Fruit fly (Drosophila melanogaster): ENCODE data around the gene CG34008.

- no peak for TF ChIP-seq Hr39 (GFP tag; optimal IDR thresholded peaks at IDR 0.05)
- no peak for TF ChIP-seq OdsH (GFP tag; optimal IDR thresholded peaks at IDR 0.05)
- TF ChIP-seq CG11762 (GFP tag; optimal IDR thresholded peaks at IDR 0.05; ENCODE audit: insufficient read depth), result no peak
- no peak for TF ChIP-seq topi (GFP tag; optimal IDR thresholded peaks at IDR 0.05)
- no peak for TF ChIP-seq CG6854 (GFP tag; optimal IDR thresholded peaks at IDR 0.05)
- no peak for TF ChIP-seq Sox14 (GFP tag; optimal IDR thresholded peaks at IDR 0.05)
- TF ChIP-seq svp (GFP tag), result no peak
These were observed 15.1 kb upstream of the CG34008 start for dm6 chr3R:20596337-20596962.
